Fruit fly (Drosophila melanogaster): ENCODE measurements around the gene phol.
A peak's percentile ranks its signal among the peaks of the same experiment; 100 is the strongest.

DNA sequence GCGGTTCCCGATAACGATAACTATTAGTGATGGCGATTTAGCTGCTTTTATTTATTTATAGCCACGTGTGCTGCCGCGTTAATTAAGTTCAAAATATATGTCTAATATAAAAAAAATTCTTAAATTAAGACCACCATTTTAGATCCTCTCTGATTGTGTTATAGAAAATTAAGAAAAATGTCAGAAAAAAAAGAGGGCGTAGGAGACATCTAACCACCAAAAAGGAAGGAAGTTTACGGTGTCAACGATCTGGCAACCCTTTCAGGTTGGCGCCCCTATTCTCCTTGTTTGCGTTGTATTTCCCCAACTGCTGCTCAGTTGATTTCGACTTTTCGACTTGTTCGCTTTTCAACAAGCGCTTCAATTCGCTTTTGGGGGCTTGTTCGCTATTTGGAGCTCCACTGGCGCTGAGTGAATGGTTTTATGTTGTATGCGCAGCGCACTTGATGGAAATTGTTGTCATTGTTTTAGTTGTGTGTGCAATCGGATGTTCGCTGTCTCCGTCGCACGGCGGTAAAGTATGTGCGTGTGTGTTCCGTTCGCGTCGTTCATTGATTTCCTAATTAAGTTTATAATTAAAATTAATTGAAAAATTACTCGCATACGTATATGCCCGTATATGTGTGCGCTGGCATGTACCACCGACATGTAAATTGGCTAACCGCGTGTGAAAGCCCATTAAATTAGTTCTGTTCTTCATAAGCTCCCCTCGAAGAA is 4.9 kb upstream of the phol start, which contains the start of the genes CG3434 and CG44838:
- peak; percentile 65 for TF ChIP-seq Sox15 (GFP tag; optimal IDR thresholded peaks at IDR 0.05)
- TF ChIP-seq CG3919 (GFP tag; optimal IDR thresholded peaks at IDR 0.05): peak; percentile 76
- TF ChIP-seq achi (GFP tag; optimal IDR thresholded peaks at IDR 0.05): peak; percentile 71
- TF ChIP-seq Lpt (GFP tag; optimal IDR thresholded peaks at IDR 0.05): peak; percentile 61
- peak; percentile 55 for TF ChIP-seq dac (GFP tag; optimal IDR thresholded peaks at IDR 0.05)
- peak; percentile 2 for TF ChIP-seq CG9139 (GFP tag; optimal IDR thresholded peaks at IDR 0.05)
- peak; percentile 52; the same call in 1 of the 2 replicates for TF ChIP-seq CG11294 (GFP tag; IDR thresholded peaks at IDR 0.05)
- TF ChIP-seq OdsH (GFP tag; optimal IDR thresholded peaks at IDR 0.05): peak; percentile 68
- no peak for TF ChIP-seq Hr38 (GFP tag; optimal IDR thresholded peaks at IDR 0.05)
- no peak for TF ChIP-seq Blimp-1 (GFP tag; optimal IDR thresholded peaks at IDR 0.05)

All from whole organism, prepupa.